Worm (Caenorhabditis elegans) whole organism, L2 larva: Measurements from ENCODE around the gene pdk-1.

Experiments used
- C34F6.9 ChIP-seq: fragments of 150-350 bp; optimal IDR thresholded peaks from 2 replicates; lab custom pipeline; 2014; ENCODE audit warnings: missing biosample characterization, missing genetic modification characterization
- F13H6.1 ChIP-seq: sonication (generic microtip); optimal IDR thresholded peaks from 2 replicates; lab custom pipeline; 2016; ENCODE audit warnings: missing genetic modification characterization, missing compliant biosample characterization
- Y55F3AM.14 ChIP-seq: fragments of 200-800 bp; sonication (Bioruptor generic); optimal IDR thresholded peaks from 2 replicates; lab custom pipeline; 2018; ENCODE audit warnings: mild to moderate bottlenecking, missing genetic modification characterization, missing compliant biosample characterization
- ZK546.5 ChIP-seq: sonication (generic microtip); optimal IDR thresholded peaks from 2 replicates; lab custom pipeline; 2017; ENCODE audit warnings: missing biosample characterization, missing genetic modification characterization
- alr-1 ChIP-seq: fragments of 150-350 bp; optimal IDR thresholded peaks from 2 replicates; lab custom pipeline; 2014; ENCODE audit warnings: missing biosample characterization, missing genetic modification characterization
- aly-2 ChIP-seq: fragments of 150-350 bp; optimal IDR thresholded peaks from 2 replicates; lab custom pipeline; 2014; ENCODE audit warnings: missing biosample characterization, missing genetic modification characterization
- ama-1 ChIP-seq: fragments of 150-350 bp; optimal IDR thresholded peaks from 2 replicates; lab custom pipeline; 2018; ENCODE audit warnings: inconsistent platforms
- blmp-1 ChIP-seq: sonication (generic microtip); optimal IDR thresholded peaks from 2 replicates; lab custom pipeline; 2017; ENCODE audit warnings: missing genetic modification characterization, mild to moderate bottlenecking, missing compliant biosample characterization, antibody characterized with exemption, moderate library complexity; ENCODE audit not compliant: insufficient read depth
- ceh-16 ChIP-seq: fragments of 150-350 bp; optimal IDR thresholded peaks from 2 replicates; lab custom pipeline; 2014; ENCODE audit warnings: missing biosample characterization, missing genetic modification characterization
- ceh-82 ChIP-seq: fragments of 150-350 bp; optimal IDR thresholded peaks from 2 replicates; lab custom pipeline; 2014; ENCODE audit warnings: missing biosample characterization, missing genetic modification characterization
- crh-2 ChIP-seq: sonication (generic microtip); optimal IDR thresholded peaks from 2 replicates; lab custom pipeline; 2017; ENCODE audit warnings: missing biosample characterization, missing genetic modification characterization
- dmd-4 ChIP-seq: sonication (generic microtip); optimal IDR thresholded peaks from 2 replicates; lab custom pipeline; 2017; ENCODE audit warnings: missing biosample characterization, missing genetic modification characterization
- egl-27 ChIP-seq: sonication (generic microtip); optimal IDR thresholded peaks from 3 replicates; lab custom pipeline; 2017; ENCODE audit warnings: missing biosample characterization, missing genetic modification reagents, missing genetic modification characterization
- elt-1 ChIP-seq: fragments of 150-350 bp; optimal IDR thresholded peaks from 2 replicates; lab custom pipeline; 2014; ENCODE audit warnings: missing biosample characterization, missing genetic modification characterization
- elt-3 ChIP-seq: sonication (generic microtip); optimal IDR thresholded peaks from 2 replicates; lab custom pipeline; 2017; ENCODE audit warnings: missing biosample characterization, missing genetic modification characterization
- fos-1 ChIP-seq: fragments of 150-350 bp; optimal IDR thresholded peaks from 2 replicates; lab custom pipeline; 2014; ENCODE audit warnings: missing biosample characterization, missing genetic modification characterization
- gmeb-1 ChIP-seq: fragments of 150-350 bp; optimal IDR thresholded peaks from 2 replicates; lab custom pipeline; 2014; ENCODE audit warnings: missing biosample characterization, missing genetic modification characterization
- lin-11 ChIP-seq: fragments of 150-350 bp; sonication (generic microtip); optimal IDR thresholded peaks from 2 replicates; lab custom pipeline; 2014; ENCODE audit warnings: missing biosample characterization, missing genetic modification characterization, inconsistent platforms, mixed read lengths
- lin-39 ChIP-seq: fragments of 150-350 bp; optimal IDR thresholded peaks from 2 replicates; lab custom pipeline; 2014; ENCODE audit warnings: missing biosample characterization, missing genetic modification reagents, missing genetic modification characterization
- lsy-2 ChIP-seq, 2 experiments: fragments of 150-350 bp in 1 of 2; sonication (generic microtip) in 1 of 2; optimal IDR thresholded peaks; 2 replicates each; lab custom pipeline; 2014 to 2017; ENCODE audit warnings: missing biosample characterization in 2 of 2, missing genetic modification characterization in 2 of 2
- mab-5 ChIP-seq: fragments of 150-350 bp; optimal IDR thresholded peaks from 2 replicates; lab custom pipeline; 2014; ENCODE audit warnings: missing biosample characterization, missing genetic modification characterization
- mbf-1 ChIP-seq: sonication (generic microtip); optimal IDR thresholded peaks from 2 replicates; lab custom pipeline; 2017; ENCODE audit warnings: missing biosample characterization, missing genetic modification characterization
- mdl-1 ChIP-seq, 2 experiments: fragments of 150-350 bp in 1 of 2; sonication (generic microtip) in 1 of 2; optimal IDR thresholded peaks; 2 replicates each; lab custom pipeline; 2017; ENCODE audit warnings: missing biosample characterization in 2 of 2, missing genetic modification characterization in 2 of 2
- nhr-10 ChIP-seq: sonication (generic microtip); optimal IDR thresholded peaks from 2 replicates; lab custom pipeline; 2017; ENCODE audit warnings: missing biosample characterization, missing genetic modification characterization
- nhr-11 ChIP-seq: fragments of 150-350 bp; optimal IDR thresholded peaks from 2 replicates; lab custom pipeline; 2014; ENCODE audit warnings: missing biosample characterization, missing genetic modification characterization
- nhr-12 ChIP-seq: fragments of 150-350 bp; optimal IDR thresholded peaks from 2 replicates; lab custom pipeline; 2014; ENCODE audit warnings: missing biosample characterization, missing genetic modification characterization
- nhr-129 ChIP-seq: fragments of 150-350 bp; optimal IDR thresholded peaks from 2 replicates; lab custom pipeline; 2014; ENCODE audit warnings: missing biosample characterization, missing genetic modification characterization
- nhr-21 ChIP-seq: fragments of 150-350 bp; optimal IDR thresholded peaks from 2 replicates; lab custom pipeline; 2014; ENCODE audit warnings: missing biosample characterization, missing genetic modification characterization
- nhr-23 ChIP-seq: fragments of 150-350 bp; optimal IDR thresholded peaks from 2 replicates; lab custom pipeline; 2014; ENCODE audit warnings: missing biosample characterization, missing genetic modification reagents, missing genetic modification characterization
- nhr-237 ChIP-seq: fragments of 150-350 bp; optimal IDR thresholded peaks from 2 replicates; lab custom pipeline; 2014; ENCODE audit warnings: missing biosample characterization, missing genetic modification characterization
- nhr-6 ChIP-seq: fragments of 150-350 bp; optimal IDR thresholded peaks from 2 replicates; lab custom pipeline; 2014; ENCODE audit warnings: missing biosample characterization, missing genetic modification characterization
- nhr-77 ChIP-seq: fragments of 150-350 bp; optimal IDR thresholded peaks from 2 replicates; lab custom pipeline; 2014; ENCODE audit warnings: missing biosample characterization, missing genetic modification characterization
- peb-1 ChIP-seq: fragments of 150-350 bp; optimal IDR thresholded peaks from 2 replicates; lab custom pipeline; 2014; ENCODE audit warnings: missing biosample characterization, missing genetic modification characterization
- sem-4 ChIP-seq: fragments of 150-350 bp; optimal IDR thresholded peaks from 2 replicates; lab custom pipeline; 2014; ENCODE audit warnings: missing biosample characterization, missing genetic modification reagents, missing genetic modification characterization
- skn-1 ChIP-seq: sonication (generic microtip); optimal IDR thresholded peaks from 2 replicates; lab custom pipeline; 2017; ENCODE audit warnings: missing biosample characterization, missing genetic modification characterization
- sma-3 ChIP-seq: sonication (generic microtip); optimal IDR thresholded peaks from 2 replicates; lab custom pipeline; 2016; ENCODE audit warnings: missing genetic modification reagents, missing genetic modification characterization, missing compliant biosample characterization
- sma-9 ChIP-seq, 2 experiments: fragments of 150-350 bp in 1 of 2; sonication (generic microtip) in 1 of 2; optimal IDR thresholded peaks; 2 replicates each; lab custom pipeline; 2014 to 2016; ENCODE audit warnings: missing genetic modification characterization in 2 of 2, mild to moderate bottlenecking in 1 of 2, missing biosample characterization in 1 of 2, missing compliant biosample characterization in 1 of 2, missing genetic modification reagents in 1 of 2, moderate library complexity in 1 of 2
- snpc-4 ChIP-seq: fragments of 150-350 bp; optimal IDR thresholded peaks from 2 replicates; lab custom pipeline; 2014; ENCODE audit warnings: missing biosample characterization, missing genetic modification characterization
- unc-62 ChIP-seq: fragments of 150-350 bp; optimal IDR thresholded peaks from 2 replicates; lab custom pipeline; 2014; ENCODE audit warnings: missing biosample characterization, missing genetic modification reagents, missing genetic modification characterization
- zag-1 ChIP-seq: fragments of 150-350 bp; optimal IDR thresholded peaks from 2 replicates; lab custom pipeline; 2014; ENCODE audit warnings: missing biosample characterization, missing genetic modification characterization
- ztf-1 ChIP-seq: fragments of 200-800 bp; sonication (Bioruptor generic); conservative IDR thresholded peaks from 2 replicates; pipeline ENCODE4 v1.3.6; 2022; ENCODE audit warnings: missing genetic modification characterization, missing compliant biosample characterization
- ztf-11 ChIP-seq: sonication (generic microtip); optimal IDR thresholded peaks from 2 replicates; lab custom pipeline; 2017; ENCODE audit warnings: missing biosample characterization, missing genetic modification characterization
- ztf-4 ChIP-seq: fragments of 150-350 bp; optimal IDR thresholded peaks from 2 replicates; lab custom pipeline; 2014; ENCODE audit warnings: missing biosample characterization, missing genetic modification characterization

The pdk-1 gene

ce11 chrX:1321044-1321443 is at the start of gene pdk-1:
pdk-1 (plus strand) TSS chrX:1321344.
- TF ChIP-seq ztf-1 (GFP tag; lab: Robert Waterston, UW) (no peak), egl-27 (no peak), ama-1 (lab: Kevin White, UChicago) (no peak), lsy-2 (tag; optimal IDR thresholded peaks at IDR 0.05; lab: Kevin White, UChicago) (no peak), mdl-1 (tag; optimal IDR thresholded peaks at IDR 0.05; lab: Kevin White, UChicago) (no peak), ceh-82 (tag; lab: Kevin White, UChicago) (no peak), elt-3 (tag; lab: Kevin White, UChicago) (no peak), nhr-77 (tag; lab: Kevin White, UChicago) (no peak), blmp-1 (tag; lab: Kevin White, UChicago) (no peak), skn-1 (no peak), dmd-4 (no peak), ztf-4 (tag; lab: Kevin White, UChicago) (no peak), nhr-237 (no peak), lin-11 (tag; lab: Kevin White, UChicago) (no peak), nhr-6 (tag; lab: Kevin White, UChicago) (no peak), ztf-11 (tag; lab: Kevin White, UChicago) (no peak), fos-1 (tag; lab: Kevin White, UChicago) (no peak), snpc-4 (tag; lab: Kevin White, UChicago) (no peak), mab-5 (tag; lab: Kevin White, UChicago) (no peak)

- TF ChIP-seq peb-1 (tag; lab: Kevin White, UChicago) (no peak), ztf-4 (tag; lab: Kevin White, UChicago) (no peak), nhr-11 (no peak), zag-1 (tag; lab: Kevin White, UChicago) (no peak), sma-3 (GFP tag; lab: Kevin White, UChicago) (no peak), alr-1 (tag; lab: Kevin White, UChicago) (no peak), F13H6.1 (peak; percentile 5), skn-1 (no peak), nhr-237 (no peak), Y55F3AM.14 (no peak), nhr-129 (tag; lab: Kevin White, UChicago) (no peak), elt-1 (tag; lab: Kevin White, UChicago) (no peak), nhr-12 (tag; lab: Kevin White, UChicago) (no peak), nhr-21 (tag; lab: Kevin White, UChicago) (no peak), C34F6.9 (no peak), nhr-23 (no peak), ceh-16 (tag; lab: Kevin White, UChicago) (no peak), aly-2 (tag; lab: Kevin White, UChicago) (no peak), nhr-10 (tag; lab: Kevin White, UChicago) (no peak), elt-3 (tag; lab: Kevin White, UChicago) (no peak), ztf-1 (GFP tag; lab: Robert Waterston, UW) (no peak), mab-5 (tag; lab: Kevin White, UChicago) (no peak), sma-9 (GFP tag; optimal IDR thresholded peaks at IDR 0.05; lab: Kevin White, UChicago) (peak; percentile 28), sma-9 (tag; optimal IDR thresholded peaks at IDR 0.05; lab: Kevin White, UChicago) (no peak), mbf-1 (no peak), egl-27 (no peak), ZK546.5 (tag; lab: Kevin White, UChicago) (no peak), blmp-1 (tag; lab: Kevin White, UChicago) (no peak), dmd-4 (no peak), nhr-6 (tag; lab: Kevin White, UChicago) (no peak), fos-1 (tag; lab: Kevin White, UChicago) (peak; percentile 85), lin-39 (tag; lab: Kevin White, UChicago) (no peak), lsy-2 (tag; optimal IDR thresholded peaks at IDR 0.05; lab: Kevin White, UChicago) (no peak), sem-4 (tag; lab: Kevin White, UChicago) (no peak), unc-62 (GFP tag; lab: Kevin White, UChicago) (no peak), crh-2 (tag; lab: Kevin White, UChicago) (peak; percentile 21), gmeb-1 (tag; lab: Kevin White, UChicago) (peak; percentile 2), ama-1 (lab: Kevin White, UChicago) (no peak)
- TF ChIP-seq, all 48 proteins: peak for 5
These were observed 48.6 kb upstream of the pdk-1 start, which contains the start of gene C52B11.5 for ce11 chrX:1272539-1272938. C52B11.5 (plus strand) TSS chrX:1272788.
